Fruit fly (Drosophila melanogaster): Measurements from ENCODE around the gene SmB.

SmB gene

dm6 chr2L:10470211-10470610 is 43.8 kb upstream of the SmB start (continued):
- TF ChIP-seq CG12219 (GFP tag; optimal IDR thresholded peaks at IDR 0.05) (no peak), unc-4 (GFP tag; IDR thresholded peaks at IDR 0.05; ENCODE audit: partially characterized antibody) (no peak), Fer1 (GFP tag; optimal IDR thresholded peaks at IDR 0.05) (no peak), chinmo (GFP tag; IDR thresholded peaks at IDR 0.05; ENCODE audit: partially characterized antibody) (0 out of 4 replicates have a peak, but pooled peaks have one; percentile 30), nom (GFP tag; optimal IDR thresholded peaks at IDR 0.05) (no peak), Bteb2 (GFP tag; optimal IDR thresholded peaks at IDR 0.05) (no peak), C15 (GFP tag; IDR thresholded peaks at IDR 0.05) (no peak), CG14014 (GFP tag; IDR thresholded peaks at IDR 0.05) (peak; percentile 13; the same call in 1 of the 2 replicates), pzg (GFP tag; optimal IDR thresholded peaks at IDR 0.05) (no peak), Med (GFP tag) (peak; percentile 2)

DNA sequence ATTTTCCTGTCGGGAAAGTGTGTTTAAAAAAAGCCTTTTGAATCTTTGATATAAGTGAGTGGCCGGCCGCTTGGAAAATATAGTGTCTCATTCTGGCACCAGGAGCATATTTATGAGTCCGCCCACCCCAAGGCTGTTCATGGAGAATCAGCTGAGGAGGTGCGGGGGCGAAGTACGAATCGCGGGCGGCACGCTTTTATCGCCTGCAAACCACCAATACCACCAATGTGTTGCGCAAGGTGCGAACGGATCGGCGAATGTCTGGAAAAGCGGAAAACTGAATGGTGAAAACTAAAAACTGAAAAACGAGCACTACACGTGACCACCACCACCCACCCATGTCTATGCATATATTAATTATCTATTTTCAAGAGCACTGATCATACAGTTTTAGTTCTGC is 42.6 kb upstream of the SmB start:
- TF ChIP-seq ftz-f1 (GFP tag; optimal IDR thresholded peaks at IDR 0.05) (peak; percentile 69), CG6689 (GFP tag; IDR thresholded peaks at IDR 0.05) (no peak), gem (tag; optimal IDR thresholded peaks at IDR 0.05) (no peak), CG12769 (tag; optimal IDR thresholded peaks at IDR 0.05) (peak; percentile 76), org-1 (GFP tag; optimal IDR thresholded peaks at IDR 0.05) (no peak), CG7786 (GFP tag; optimal IDR thresholded peaks at IDR 0.05) (no peak), CG10274 (GFP tag; optimal IDR thresholded peaks at IDR 0.05) (no peak), CG31365 (tag; optimal IDR thresholded peaks at IDR 0.05) (no peak), CG7357 (GFP tag; IDR thresholded peaks at IDR 0.05) (no peak), CG16815 (GFP tag; optimal IDR thresholded peaks at IDR 0.05) (no peak), HHEX (GFP tag; optimal IDR thresholded peaks at IDR 0.05) (no peak), zfh1 (GFP tag; IDR thresholded peaks at IDR 0.05) (0 out of 3 replicates have a peak, but pooled peaks have one; percentile 18), scrt (GFP tag; optimal IDR thresholded peaks at IDR 0.05) (no peak), ind (GFP tag; optimal IDR thresholded peaks at IDR 0.05) (no peak), CG4820 (GFP tag; optimal IDR thresholded peaks at IDR 0.05) (no peak), BEAF-32 (GFP tag; optimal IDR thresholded peaks at IDR 0.05) (no peak), CG15011 (GFP tag; optimal IDR thresholded peaks at IDR 0.05) (no peak), Poxn (GFP tag; IDR thresholded peaks at IDR 0.05) (no peak), Doc3 (GFP tag; IDR thresholded peaks at IDR 0.05; ENCODE audit: partially characterized antibody) (no peak), CG13624 (GFP tag; optimal IDR thresholded peaks at IDR 0.05) (no peak), CG15073 (GFP tag; optimal IDR thresholded peaks at IDR 0.05) (no peak), abd-A (tag; optimal IDR thresholded peaks at IDR 0.05) (peak; percentile 13), cwo (GFP tag; optimal IDR thresholded peaks at IDR 0.05) (peak; percentile 96), Vsx1 (GFP tag; optimal IDR thresholded peaks at IDR 0.05) (no peak), Pdp1 (GFP tag; optimal IDR thresholded peaks at IDR 0.05) (peak in 1 of 2 experiments; percentile 87), chinmo (GFP tag; IDR thresholded peaks at IDR 0.05; ENCODE audit: partially characterized antibody) (0 out of 4 replicates have a peak, but pooled peaks have one; percentile 36), Med (GFP tag) (peak; percentile 39), CG13775 (GFP tag; optimal IDR thresholded peaks at IDR 0.05) (no peak), sr (GFP tag; IDR thresholded peaks at IDR 0.05) (peak; percentile 98), CG4707 (GFP tag; optimal IDR thresholded peaks at IDR 0.05) (no peak), Eip74EF (GFP tag; optimal IDR thresholded peaks at IDR 0.05) (no peak), CG10959 (GFP tag; IDR thresholded peaks at IDR 0.05) (no peak), sima (GFP tag; optimal IDR thresholded peaks at IDR 0.05) (no peak), CG1647 (GFP tag; optimal IDR thresholded peaks at IDR 0.05) (no peak), CG12155 (GFP tag; optimal IDR thresholded peaks at IDR 0.05) (no peak), esg (GFP tag; conservative IDR thresholded peaks at IDR 0.05) (no peak), en (GFP tag; optimal IDR thresholded peaks at IDR 0.05) (no peak), CG14667 (GFP tag; IDR thresholded peaks at IDR 0.05) (no peak), Max (GFP tag; optimal IDR thresholded peaks at IDR 0.05) (no peak), D (optimal IDR thresholded peaks at IDR 0.05) (no peak), D (GFP tag; optimal IDR thresholded peaks at IDR 0.05) (no peak)
